Worm (Caenorhabditis elegans) whole organism, L3 larva: ENCODE results near the gene W03F9.9.

Source experiments
- R02D3.7 ChIP-seq: fragments of 150-350 bp; optimal IDR thresholded peaks from 2 replicates; lab custom pipeline; 2014; ENCODE audit warnings: missing biosample characterization, missing genetic modification characterization
- ZK546.5 ChIP-seq: sonication (generic microtip); optimal IDR thresholded peaks from 2 replicates; lab custom pipeline; 2017; ENCODE audit warnings: missing biosample characterization, missing genetic modification characterization
- aly-2 ChIP-seq: fragments of 150-350 bp; optimal IDR thresholded peaks from 2 replicates; lab custom pipeline; 2014; ENCODE audit warnings: missing biosample characterization, missing genetic modification characterization
- ama-1 ChIP-seq: fragments of 150-350 bp; optimal IDR thresholded peaks from 2 replicates; lab custom pipeline; 2018
- ceh-16 ChIP-seq: sonication (generic microtip); optimal IDR thresholded peaks from 2 replicates; lab custom pipeline; 2017; ENCODE audit warnings: missing biosample characterization, missing genetic modification characterization
- ceh-82 ChIP-seq: fragments of 150-350 bp; optimal IDR thresholded peaks from 2 replicates; lab custom pipeline; 2014; ENCODE audit warnings: missing biosample characterization, missing genetic modification characterization
- ceh-9 ChIP-seq: sonication (generic microtip); optimal IDR thresholded peaks from 2 replicates; lab custom pipeline; 2018; ENCODE audit warnings: missing biosample characterization, missing genetic modification characterization
- daf-12 ChIP-seq: fragments of 150-350 bp; optimal IDR thresholded peaks from 2 replicates; lab custom pipeline; 2014; ENCODE audit warnings: missing biosample characterization, missing genetic modification reagents, missing genetic modification characterization
- egl-27 ChIP-seq: sonication (generic microtip); optimal IDR thresholded peaks from 4 replicates; lab custom pipeline; 2017; ENCODE audit warnings: missing biosample characterization, missing genetic modification reagents, missing genetic modification characterization
- egl-5 ChIP-seq: fragments of 150-350 bp; optimal IDR thresholded peaks from 2 replicates; lab custom pipeline; 2017; ENCODE audit warnings: missing biosample characterization, missing genetic modification reagents, missing genetic modification characterization, inconsistent platforms
- elt-1 ChIP-seq: fragments of 150-350 bp; optimal IDR thresholded peaks from 2 replicates; lab custom pipeline; 2014; ENCODE audit warnings: missing biosample characterization, missing genetic modification characterization
- elt-2 ChIP-seq: sonication (generic microtip); optimal IDR thresholded peaks from 2 replicates; lab custom pipeline; 2016; ENCODE audit warnings: missing genetic modification reagents, mild to moderate bottlenecking, missing genetic modification characterization, missing compliant biosample characterization
- elt-3 ChIP-seq, 3 experiments: fragments of 150-350 bp in 1 of 3; sonication (generic microtip) in 2 of 3; optimal IDR thresholded peaks; 2 replicates in 2 of 3; 4 replicates in 1 of 3; lab custom pipeline; 2014 to 2017; ENCODE audit warnings: missing biosample characterization in 3 of 3, missing genetic modification characterization in 3 of 3
- eor-1 ChIP-seq, 2 experiments: fragments of 150-350 bp; optimal IDR thresholded peaks; 2 replicates each; lab custom pipeline; 2014 to 2018; ENCODE audit warnings: missing biosample characterization in 2 of 2, missing genetic modification characterization in 2 of 2
- fkh-10 ChIP-seq: sonication (generic microtip); optimal IDR thresholded peaks from 2 replicates; lab custom pipeline; 2017; ENCODE audit warnings: missing biosample characterization, missing genetic modification reagents, missing genetic modification characterization
- fkh-2 ChIP-seq: fragments of 150-350 bp; optimal IDR thresholded peaks from 2 replicates; lab custom pipeline; 2014; ENCODE audit warnings: missing biosample characterization, missing genetic modification reagents, missing genetic modification characterization
- fos-1 ChIP-seq: fragments of 150-350 bp; optimal IDR thresholded peaks from 2 replicates; lab custom pipeline; 2014; ENCODE audit warnings: missing biosample characterization, missing genetic modification characterization
- hmg-11 ChIP-seq: sonication (generic microtip); optimal IDR thresholded peaks from 2 replicates; lab custom pipeline; 2016; ENCODE audit warnings: missing genetic modification characterization, missing compliant biosample characterization
- jun-1 ChIP-seq: fragments of 150-350 bp; optimal IDR thresholded peaks from 2 replicates; lab custom pipeline; 2014; ENCODE audit warnings: missing biosample characterization, missing genetic modification reagents, missing genetic modification characterization
- lin-15B ChIP-seq: fragments of 150-350 bp; optimal IDR thresholded peaks from 2 replicates; lab custom pipeline; 2014; ENCODE audit warnings: missing biosample characterization, missing genetic modification characterization
- lin-39 ChIP-seq: fragments of 150-350 bp; optimal IDR thresholded peaks from 2 replicates; lab custom pipeline; 2018; ENCODE audit warnings: missing biosample characterization, missing genetic modification reagents, missing genetic modification characterization
- lsy-12 ChIP-seq: sonication (generic microtip); optimal IDR thresholded peaks from 2 replicates; lab custom pipeline; 2016; ENCODE audit warnings: mild to moderate bottlenecking, missing genetic modification characterization, missing compliant biosample characterization
- mdl-1 ChIP-seq: fragments of 150-350 bp; optimal IDR thresholded peaks from 2 replicates; lab custom pipeline; 2014; ENCODE audit warnings: missing biosample characterization, missing genetic modification characterization
- nfya-1 ChIP-seq: sonication (generic microtip); optimal IDR thresholded peaks from 2 replicates; lab custom pipeline; 2017; ENCODE audit warnings: missing genetic modification characterization, mild to moderate bottlenecking, missing compliant biosample characterization, antibody characterized with exemption, moderate library complexity; ENCODE audit not compliant: insufficient read depth
- nhr-11 ChIP-seq: fragments of 150-350 bp; optimal IDR thresholded peaks from 2 replicates; lab custom pipeline; 2014; ENCODE audit warnings: missing biosample characterization, missing genetic modification characterization
- nhr-12 ChIP-seq: fragments of 150-350 bp; optimal IDR thresholded peaks from 2 replicates; lab custom pipeline; 2014; ENCODE audit warnings: missing biosample characterization, missing genetic modification characterization
- nhr-23 ChIP-seq: fragments of 150-350 bp; optimal IDR thresholded peaks from 2 replicates; lab custom pipeline; 2014; ENCODE audit warnings: missing biosample characterization, missing genetic modification reagents, missing genetic modification characterization
- nhr-237 ChIP-seq: fragments of 150-350 bp; optimal IDR thresholded peaks from 2 replicates; lab custom pipeline; 2014; ENCODE audit warnings: missing biosample characterization, missing genetic modification characterization
- nhr-25 ChIP-seq: sonication (generic microtip); optimal IDR thresholded peaks from 2 replicates; lab custom pipeline; 2017; ENCODE audit warnings: missing biosample characterization, missing genetic modification characterization
- nhr-28 ChIP-seq: fragments of 150-350 bp; optimal IDR thresholded peaks from 2 replicates; lab custom pipeline; 2014; ENCODE audit warnings: missing biosample characterization, missing genetic modification characterization
- nhr-67 ChIP-seq: fragments of 150-350 bp; optimal IDR thresholded peaks from 2 replicates; lab custom pipeline; 2014; ENCODE audit warnings: missing biosample characterization, missing genetic modification characterization
- nhr-77 ChIP-seq: fragments of 150-350 bp; optimal IDR thresholded peaks from 2 replicates; lab custom pipeline; 2014; ENCODE audit warnings: missing biosample characterization, missing genetic modification characterization
- pha-4 ChIP-seq: fragments of 150-350 bp; optimal IDR thresholded peaks from 2 replicates; lab custom pipeline; 2014; ENCODE audit warnings: missing biosample characterization, missing genetic modification reagents, missing genetic modification characterization
- skn-1 ChIP-seq: fragments of 150-350 bp; optimal IDR thresholded peaks from 2 replicates; lab custom pipeline; 2014; ENCODE audit warnings: missing biosample characterization, missing genetic modification characterization
- snpc-4 ChIP-seq: fragments of 150-350 bp; optimal IDR thresholded peaks from 2 replicates; lab custom pipeline; 2014; ENCODE audit warnings: missing biosample characterization, missing genetic modification characterization
- tbx-2 ChIP-seq: sonication (generic microtip); optimal IDR thresholded peaks from 2 replicates; lab custom pipeline; 2016; ENCODE audit warnings: mild to moderate bottlenecking, missing genetic modification characterization, missing compliant biosample characterization
- unc-39 ChIP-seq: sonication (generic microtip); optimal IDR thresholded peaks from 4 replicates; lab custom pipeline; 2017; ENCODE audit warnings: missing biosample characterization, missing genetic modification characterization
- zag-1 ChIP-seq: fragments of 150-350 bp; optimal IDR thresholded peaks from 2 replicates; lab custom pipeline; 2014; ENCODE audit warnings: missing biosample characterization, missing genetic modification characterization
- ztf-4 ChIP-seq: fragments of 150-350 bp; optimal IDR thresholded peaks from 2 replicates; lab custom pipeline; 2014; ENCODE audit warnings: missing biosample characterization, missing genetic modification characterization

The W03F9.9 gene

ce11 chrV:116243-116642 is 22.4 kb upstream of the W03F9.9 start:
- TF ChIP-seq nhr-237 (no peak), ZK546.5 (no peak), tbx-2 (no peak), aly-2 (tag; lab: Kevin White, UChicago) (no peak), fkh-2 (tag; lab: Kevin White, UChicago) (no peak), egl-5 (no peak), mdl-1 (tag; lab: Kevin White, UChicago) (no peak), nhr-12 (tag; lab: Kevin White, UChicago) (no peak), R02D3.7 (tag; lab: Kevin White, UChicago) (no peak), lin-15B (tag; lab: Kevin White, UChicago) (no peak), eor-1 (tag; optimal IDR thresholded peaks at IDR 0.05; lab: Kevin White, UChicago) (no peak), nhr-67 (tag; lab: Kevin White, UChicago) (no peak)

- no peak for TF ChIP-seq egl-5
- TF ChIP-seq ceh-82 (tag; lab: Kevin White, UChicago): no peak
- peak; percentile 10 for TF ChIP-seq lsy-12
- TF ChIP-seq nhr-25 (tag; lab: Kevin White, UChicago): no peak
These were observed 21.4 kb upstream of the W03F9.9 start for ce11 chrV:117312-117711.

ce11 chrV:122249-122648 is 16.4 kb upstream of the W03F9.9 start:
- no peak for TF ChIP-seq lin-39 (tag; lab: Kevin White, UChicago)
- no peak for TF ChIP-seq unc-39
- no peak for TF ChIP-seq nhr-25 (tag; lab: Kevin White, UChicago)
- TF ChIP-seq nhr-12 (tag; lab: Kevin White, UChicago): no peak
- no peak for TF ChIP-seq mdl-1 (tag; lab: Kevin White, UChicago)
- TF ChIP-seq nhr-77 (tag; lab: Kevin White, UChicago): no peak
- no peak for TF ChIP-seq lsy-12
- TF ChIP-seq ztf-4 (tag; lab: Kevin White, UChicago): no peak
- no peak for TF ChIP-seq hmg-11 (tag; lab: Kevin White, UChicago)
- TF ChIP-seq R02D3.7 (tag; lab: Kevin White, UChicago): no peak
- no peak for TF ChIP-seq ceh-16 (tag; lab: Kevin White, UChicago)
- TF ChIP-seq ZK546.5: no peak
- no peak for TF ChIP-seq ceh-82 (tag; lab: Kevin White, UChicago)
- TF ChIP-seq, all 47 proteins: peak for 0

ce11 chrV:122750-123149 is 15.9 kb upstream of the W03F9.9 start, which contains the start of gene cgp-1:
Gene cgp-1, minus strand, starts transcription at chrV:122789.
- TF ChIP-seq lin-15B (tag; lab: Kevin White, UChicago) (peak; percentile 11), pha-4 (peak; percentile 86), fkh-2 (tag; lab: Kevin White, UChicago) (no peak), ceh-82 (tag; lab: Kevin White, UChicago) (no peak), nhr-25 (tag; lab: Kevin White, UChicago) (peak; percentile 28), nfya-1 (tag; lab: Kevin White, UChicago) (peak; percentile 34), R02D3.7 (tag; lab: Kevin White, UChicago) (peak; percentile 76), fos-1 (tag; lab: Kevin White, UChicago) (no peak), hmg-11 (tag; lab: Kevin White, UChicago) (peak; percentile 53)
- TF ChIP-seq, all 47 proteins: peak for 6

ce11 chrV:123513-123912 is 15.2 kb upstream of the W03F9.9 start:
- TF ChIP-seq fos-1 (tag; lab: Kevin White, UChicago) (no peak), pha-4 (peak; percentile 37), elt-2 (peak; percentile 43)

ce11 chrV:123915-124314 is 14.8 kb upstream of the W03F9.9 start:
- TF ChIP-seq zag-1 (tag; lab: Kevin White, UChicago) (no peak), nhr-11 (tag; lab: Kevin White, UChicago) (no peak), skn-1 (no peak), snpc-4 (tag; lab: Kevin White, UChicago) (no peak), egl-5 (no peak), nhr-23 (no peak), ceh-9 (no peak)

- TF ChIP-seq egl-5: peak; percentile 64
- peak; percentile 8 for TF ChIP-seq fkh-10
- peak; percentile 49 for TF ChIP-seq lin-39 (tag; lab: Kevin White, UChicago)
- TF ChIP-seq elt-1 (tag; lab: Kevin White, UChicago): no peak
- no peak for TF ChIP-seq nhr-12 (tag; lab: Kevin White, UChicago)
- no peak for TF ChIP-seq mdl-1 (tag; lab: Kevin White, UChicago)
- no peak for TF ChIP-seq fos-1 (tag; lab: Kevin White, UChicago)
- TF ChIP-seq aly-2 (tag; lab: Kevin White, UChicago): no peak
- TF ChIP-seq jun-1: no peak
- no peak for TF ChIP-seq R02D3.7 (tag; lab: Kevin White, UChicago)
- no peak for TF ChIP-seq lsy-12
- no peak for TF ChIP-seq daf-12 (tag; lab: Kevin White, UChicago)
- TF ChIP-seq nhr-28 (tag; lab: Kevin White, UChicago): no peak
- peak; percentile 31 for TF ChIP-seq elt-2
- TF ChIP-seq ceh-82 (tag; lab: Kevin White, UChicago): no peak
- TF ChIP-seq ama-1 (lab: Kevin White, UChicago): no peak
- peak; percentile 58 for TF ChIP-seq nhr-23
- peak; percentile 73 for TF ChIP-seq pha-4
- peak; percentile 31 for TF ChIP-seq lin-15B (tag; lab: Kevin White, UChicago)
- no peak for TF ChIP-seq egl-27 (tag; lab: Kevin White, UChicago)
- TF ChIP-seq nfya-1 (tag; lab: Kevin White, UChicago): peak; percentile 62
- TF ChIP-seq hmg-11 (tag; lab: Kevin White, UChicago): peak; percentile 89
- TF ChIP-seq elt-3 (tag; optimal IDR thresholded peaks at IDR 0.05; lab: Kevin White, UChicago): no peak
- no peak for TF ChIP-seq snpc-4 (tag; lab: Kevin White, UChicago)
These were observed 12.1 kb upstream of the W03F9.9 start, which contains the start of gene W03F9.1 for ce11 chrV:126610-127009. Gene W03F9.1, minus strand, starts transcription at chrV:126718.
